Worm (Caenorhabditis elegans) whole organism, L4 larva: ENCODE results near the gene rgs-4.

Experiments
- D1046.2 ChIP-seq: fragments of 200-800 bp; sonication (Bioruptor generic); IDR thresholded peaks from 2 replicates; pipeline ENCODE4 v1.3.6; 2022; ENCODE audit warnings: missing genetic modification characterization, missing compliant biosample characterization
- F49E8.2 ChIP-seq: sonication (generic microtip); optimal IDR thresholded peaks from 2 replicates; lab custom pipeline; 2016; ENCODE audit warnings: missing compliant biosample characterization, mild to moderate bottlenecking, missing genetic modification characterization, borderline replicate concordance
- R02D3.7 ChIP-seq: fragments of 150-350 bp; sonication (generic microtip); optimal IDR thresholded peaks from 3 replicates; lab custom pipeline; 2014; ENCODE audit warnings: missing biosample characterization, missing genetic modification characterization
- T26A8.4 ChIP-seq: fragments of 200-800 bp; sonication (Bioruptor generic); IDR thresholded peaks from 2 replicates; pipeline ENCODE4 v1.3.6; 2022; ENCODE audit warnings: missing genetic modification characterization, missing compliant biosample characterization
- Y48G9A.11 ChIP-seq: fragments of 200-800 bp; sonication (Bioruptor generic); IDR thresholded peaks from 2 replicates; pipeline ENCODE4 v1.3.6; 2022; ENCODE audit warnings: missing genetic modification reagents, missing genetic modification characterization, missing compliant biosample characterization
- ZK546.5 ChIP-seq, 2 experiments: sonication (generic microtip); optimal IDR thresholded peaks; 2 replicates each; lab custom pipeline; 2017; ENCODE audit warnings: missing biosample characterization in 2 of 2, missing genetic modification characterization in 2 of 2
- aha-1 ChIP-seq: fragments of 150-350 bp; peaks from one replicate; lab custom pipeline; 2014; ENCODE audit warnings: missing biosample characterization, missing genetic modification characterization
- attf-4 ChIP-seq: sonication (generic microtip); optimal IDR thresholded peaks from 3 replicates; lab custom pipeline; 2017; ENCODE audit warnings: missing biosample characterization, missing genetic modification characterization
- ceh-28 ChIP-seq: fragments of 150-350 bp; optimal IDR thresholded peaks from 2 replicates; lab custom pipeline; 2014; ENCODE audit warnings: missing biosample characterization, missing genetic modification reagents, missing genetic modification characterization
- daf-16 ChIP-seq, 3 experiments: sonication (generic microtip); optimal IDR thresholded peaks; 2 replicates each; lab custom pipeline; 2016 to 2017; ENCODE audit warnings: missing genetic modification characterization in 3 of 3, missing genetic modification reagents in 3 of 3, mild to moderate bottlenecking in 2 of 3, missing compliant biosample characterization in 2 of 3, missing biosample characterization in 1 of 3, moderate library complexity in 1 of 3
- daf-19 ChIP-seq: fragments of 200-800 bp; sonication (Bioruptor generic); conservative IDR thresholded peaks from 2 replicates; pipeline ENCODE4 v1.3.6; 2022; ENCODE audit warnings: missing genetic modification characterization, missing compliant biosample characterization
- dmd-8 ChIP-seq: fragments of 200-800 bp; sonication (Bioruptor generic); IDR thresholded peaks from 2 replicates; pipeline ENCODE4 v1.3.6; 2022; ENCODE audit warnings: missing genetic modification characterization, missing compliant biosample characterization
- egl-27 ChIP-seq: sonication (generic microtip); optimal IDR thresholded peaks from 3 replicates; lab custom pipeline; 2017; ENCODE audit warnings: missing biosample characterization, missing genetic modification reagents, missing genetic modification characterization
- egl-43 ChIP-seq: fragments of 200-800 bp; sonication (Bioruptor generic); IDR thresholded peaks from 2 replicates; pipeline ENCODE4 v1.3.6; 2022; ENCODE audit warnings: missing genetic modification reagents, missing genetic modification characterization, missing compliant biosample characterization
- hlh-11 ChIP-seq: fragments of 200-800 bp; sonication (Bioruptor generic); optimal IDR thresholded peaks from 2 replicates; lab custom pipeline; 2018; ENCODE audit warnings: mild to moderate bottlenecking, missing genetic modification characterization, missing compliant biosample characterization
- hlh-30 ChIP-seq: sonication (generic microtip); optimal IDR thresholded peaks from 2 replicates; lab custom pipeline; 2017; ENCODE audit warnings: antibody characterized with exemption, mild to moderate bottlenecking, missing genetic modification characterization, missing compliant biosample characterization; ENCODE audit not compliant: insufficient read depth
- hmg-1.1 ChIP-seq: fragments of 200-800 bp; sonication (Bioruptor generic); IDR thresholded peaks from 2 replicates; pipeline ENCODE4 v1.3.6; 2022; ENCODE audit warnings: missing genetic modification reagents, missing genetic modification characterization, missing compliant biosample characterization
- lin-1 ChIP-seq: fragments of 200-800 bp; sonication (Bioruptor generic); IDR thresholded peaks from 2 replicates; pipeline ENCODE4 v1.3.6; 2022; ENCODE audit warnings: missing genetic modification reagents, missing genetic modification characterization, missing compliant biosample characterization
- lin-15B ChIP-seq: fragments of 150-350 bp; sonication (generic microtip); optimal IDR thresholded peaks from 3 replicates; lab custom pipeline; 2014; ENCODE audit warnings: missing biosample characterization, missing genetic modification characterization
- lin-39 ChIP-seq: fragments of 150-350 bp; optimal IDR thresholded peaks from 2 replicates; lab custom pipeline; 2014; ENCODE audit warnings: missing biosample characterization, missing genetic modification reagents, missing genetic modification characterization
- lsy-2 ChIP-seq, 2 experiments: fragments of 150-350 bp in 1 of 2; sonication (generic microtip) in 1 of 2; optimal IDR thresholded peaks; 2 replicates each; lab custom pipeline; 2014 to 2017; ENCODE audit warnings: missing biosample characterization in 2 of 2, missing genetic modification characterization in 2 of 2
- nhr-11 ChIP-seq: fragments of 150-350 bp; optimal IDR thresholded peaks from 2 replicates; lab custom pipeline; 2014; ENCODE audit warnings: missing biosample characterization, missing genetic modification characterization
- nhr-111 ChIP-seq: fragments of 200-800 bp; sonication (Bioruptor generic); optimal IDR thresholded peaks from 2 replicates; lab custom pipeline; 2018; ENCODE audit warnings: mild to moderate bottlenecking, missing genetic modification characterization, missing compliant biosample characterization
- nhr-41 ChIP-seq: fragments of 200-800 bp; sonication (Bioruptor generic); IDR thresholded peaks from 2 replicates; pipeline ENCODE4 v1.3.6; 2022; ENCODE audit warnings: missing genetic modification reagents, missing genetic modification characterization, missing compliant biosample characterization
- php-3 ChIP-seq: fragments of 200-800 bp; sonication (Bioruptor generic); IDR thresholded peaks from 2 replicates; pipeline ENCODE4 v1.3.6; 2022; ENCODE audit warnings: missing genetic modification reagents, missing genetic modification characterization, missing compliant biosample characterization
- saeg-2 ChIP-seq: fragments of 200-800 bp; sonication (Bioruptor generic); IDR thresholded peaks from 2 replicates; pipeline ENCODE4 v1.3.6; 2022; ENCODE audit warnings: missing genetic modification reagents, missing genetic modification characterization, missing compliant biosample characterization
- sdz-12 ChIP-seq: fragments of 200-800 bp; sonication (Bioruptor generic); optimal IDR thresholded peaks from 2 replicates; lab custom pipeline; 2018; ENCODE audit warnings: mild to moderate bottlenecking, missing genetic modification characterization, missing compliant biosample characterization
- set-16 ChIP-seq: fragments of 200-800 bp; sonication (Bioruptor generic); IDR thresholded peaks from 2 replicates; pipeline ENCODE4 v1.3.6; 2022; ENCODE audit warnings: missing genetic modification reagents, missing genetic modification characterization, missing compliant biosample characterization
- spr-3 ChIP-seq: fragments of 200-800 bp; sonication (Bioruptor generic); optimal IDR thresholded peaks from 2 replicates; lab custom pipeline; 2018; ENCODE audit warnings: mild to moderate bottlenecking, missing genetic modification characterization, missing compliant biosample characterization
- tag-97 ChIP-seq: fragments of 200-800 bp; sonication (Bioruptor generic); IDR thresholded peaks from 2 replicates; pipeline ENCODE4 v1.3.6; 2022; ENCODE audit warnings: missing genetic modification characterization, missing compliant biosample characterization
- zip-2 ChIP-seq: fragments of 150-350 bp; optimal IDR thresholded peaks from 2 replicates; lab custom pipeline; 2014; ENCODE audit warnings: missing biosample characterization, missing genetic modification characterization

rgs-4 gene

ce11 chrII:12634749-12635318 lies 19.7 kb upstream of the rgs-4 start, which contains the start of gene Y38E10A.17:
Gene Y38E10A.17, minus strand, starts transcription at chrII:12634799.
- TF ChIP-seq D1046.2 (no peak), lin-15B (tag; lab: Kevin White, UChicago) (no peak), ZK546.5 (tag; optimal IDR thresholded peaks at IDR 0.05; lab: Kevin White, UChicago) (no peak), lin-39 (tag; lab: Kevin White, UChicago) (no peak), T26A8.4 (GFP tag; lab: Robert Waterston, UW) (no peak), zip-2 (tag; lab: Kevin White, UChicago) (no peak), nhr-111 (no peak), egl-43 (no peak), R02D3.7 (tag; lab: Kevin White, UChicago) (no peak)

ce11 chrII:12636602-12637001 lies 17.9 kb upstream of the rgs-4 start, which contains the start of gene nhr-234:
Gene nhr-234, plus strand, starts transcription at chrII:12636678.
- TF ChIP-seq aha-1 (tag; lab: Kevin White, UChicago) = peak; percentile 23
- TF ChIP-seq nhr-41 (GFP tag; lab: Robert Waterston, UW) = no peak
- no peak for TF ChIP-seq lsy-2 (tag; optimal IDR thresholded peaks at IDR 0.05; lab: Kevin White, UChicago)

- TF ChIP-seq lin-1 (GFP tag; lab: Robert Waterston, UW) (no peak), ceh-28 (tag; lab: Kevin White, UChicago) (no peak), R02D3.7 (tag; lab: Kevin White, UChicago) (no peak), hmg-1.1 (GFP tag; lab: Robert Waterston, UW) (no peak), attf-4 (no peak), nhr-11 (tag; lab: Kevin White, UChicago) (no peak), D1046.2 (no peak), T26A8.4 (GFP tag; lab: Robert Waterston, UW) (no peak), Y48G9A.11 (GFP tag; lab: Robert Waterston, UW) (no peak), saeg-2 (GFP tag; lab: Robert Waterston, UW) (no peak), nhr-41 (GFP tag; lab: Robert Waterston, UW) (no peak), daf-19 (no peak), php-3 (GFP tag; lab: Robert Waterston, UW) (no peak)
These were observed 14.2 kb upstream of the rgs-4 start, which contains the start of gene nhr-235 for ce11 chrII:12640370-12640769. Gene nhr-235, plus strand, starts transcription at chrII:12640670.

ce11 chrII:12651208-12651607 lies 3.3 kb upstream of the rgs-4 start:
- TF ChIP-seq egl-43 (peak; percentile 58; the same call in 1 of the 2 replicates), dmd-8 (GFP tag; lab: Robert Waterston, UW) (peak; percentile 77), set-16 (peak; percentile 31; the same call in 1 of the 2 replicates)

- TF ChIP-seq tag-97 (GFP tag; lab: Robert Waterston, UW) (no peak), aha-1 (tag; lab: Kevin White, UChicago) (peak; percentile 74)
These were observed 1.3 kb downstream of the rgs-4 start for ce11 chrII:12655816-12656215.

ce11 chrII:12657620-12658019 lies 3.1 kb downstream of the rgs-4 start:
- TF ChIP-seq F49E8.2 (no peak), egl-27 (tag; lab: Kevin White, UChicago) (no peak), tag-97 (GFP tag; lab: Robert Waterston, UW) (no peak), spr-3 (GFP tag; lab: Kevin White, UChicago) (no peak)

- TF ChIP-seq ZK546.5 (tag; optimal IDR thresholded peaks at IDR 0.05; lab: Kevin White, UChicago) (no peak), daf-16 (GFP tag; optimal IDR thresholded peaks at IDR 0.05; lab: Kevin White, UChicago) (peak in 1 of 2 experiments; percentile 67), daf-16 (tag; optimal IDR thresholded peaks at IDR 0.05; lab: Kevin White, UChicago) (no peak), nhr-11 (tag; lab: Kevin White, UChicago) (peak; percentile 38), sdz-12 (GFP tag; lab: Kevin White, UChicago) (no peak), php-3 (GFP tag; lab: Robert Waterston, UW) (no peak), hlh-11 (peak; percentile 9), hlh-30 (tag; lab: Kevin White, UChicago) (peak; percentile 1)
These were observed 3.9 kb downstream of the rgs-4 start for ce11 chrII:12658409-12658808.
